Worm (Caenorhabditis elegans): ENCODE results near the gene B0507.8.

- TF ChIP-seq npax-4 (tag; optimal IDR thresholded peaks at IDR 0.05) = no peak
- TF ChIP-seq ama-1 (optimal IDR thresholded peaks at IDR 0.05) = no peak
- no peak for TF ChIP-seq nfya-1 (tag; optimal IDR thresholded peaks at IDR 0.05)
- no peak for TF ChIP-seq tbx-2 (tag; optimal IDR thresholded peaks at IDR 0.05)
- TF ChIP-seq fkh-10 (GFP tag; optimal IDR thresholded peaks at IDR 0.05) = no peak
- no peak for TF ChIP-seq pha-4 (tag; optimal IDR thresholded peaks at IDR 0.05)
- no peak for TF ChIP-seq nhr-11 (tag; optimal IDR thresholded peaks at IDR 0.05)
Observed at ce11 chrV:8767041-8767440, 4.3 kb upstream of the B0507.8 start.
